Fruit fly (Drosophila melanogaster) S2 (cell line): Measurements from ENCODE around the gene CG7567.

ENCODE experiments used
- CG8478 ChIP-seq: fragments of >200 bp; optimal IDR thresholded peaks from 2 replicates; lab custom pipeline; 2018
- CTCF ChIP-seq, 2 experiments: fragments of >200 bp; optimal IDR thresholded peaks; 2 replicates each; lab custom pipeline; 2018

dm6 chr3R:29585015-29585701 is 2.7 kb downstream of the CG7567 start:
- TF ChIP-seq CTCF (optimal IDR thresholded peaks at IDR 0.05; lab: Kevin White, UChicago) = no peak
- TF ChIP-seq CG8478 (lab: Kevin White, UChicago) = no peak
